Fruit fly (Drosophila melanogaster): ENCODE results near the gene CG5282.

Gene CG5282

dm6 chr3L:20441632-20442469 lies 16.0 kb upstream of the CG5282 start, which contains the start of gene CG5910 (continued):
- TF ChIP-seq CG16813 (GFP tag; IDR thresholded peaks at IDR 0.05; ENCODE audit: partially characterized antibody) = no peak
- peak; percentile 86 for TF ChIP-seq org-1 (GFP tag; optimal IDR thresholded peaks at IDR 0.05)
- TF ChIP-seq CG11696 (GFP tag; IDR thresholded peaks at IDR 0.05) = peak; percentile 66; the same call in 1 of the 2 replicates
- peak; percentile 16 for TF ChIP-seq CG13624 (GFP tag; optimal IDR thresholded peaks at IDR 0.05)
- TF ChIP-seq Camta (GFP tag; optimal IDR thresholded peaks at IDR 0.05) = no peak
- TF ChIP-seq CG11504 (tag; optimal IDR thresholded peaks at IDR 0.05) = peak; percentile 94
- TF ChIP-seq chif (GFP tag; optimal IDR thresholded peaks at IDR 0.05) = peak in 1 of 2 experiments; percentile 3
- TF ChIP-seq sna (GFP tag; IDR thresholded peaks at IDR 0.05; ENCODE audit: partially characterized antibody) = no peak
- TF ChIP-seq vnd (GFP tag; IDR thresholded peaks at IDR 0.05; ENCODE audit: partially characterized antibody) = no peak
- TF ChIP-seq dysf (GFP tag; IDR thresholded peaks at IDR 0.05) = peak; percentile 89
- TF ChIP-seq sima (GFP tag; optimal IDR thresholded peaks at IDR 0.05) = no peak
- TF ChIP-seq CG2199 (GFP tag; IDR thresholded peaks at IDR 0.05) = no peak
- no peak for TF ChIP-seq CG12071 (GFP tag; optimal IDR thresholded peaks at IDR 0.05)
- TF ChIP-seq pnt (GFP tag; optimal IDR thresholded peaks at IDR 0.05) = peak; percentile 43
- TF ChIP-seq CG4730 (GFP tag; IDR thresholded peaks at IDR 0.05) = peak; percentile 68
- no peak for TF ChIP-seq btn (GFP tag; optimal IDR thresholded peaks at IDR 0.05)
- TF ChIP-seq CG12391 (tag; optimal IDR thresholded peaks at IDR 0.05) = peak; percentile 94
- peak; percentile 88 for TF ChIP-seq CG6689 (GFP tag; IDR thresholded peaks at IDR 0.05)
- TF ChIP-seq CG4707 (GFP tag; optimal IDR thresholded peaks at IDR 0.05) = peak; percentile 34
- TF ChIP-seq gcm2 (GFP tag; optimal IDR thresholded peaks at IDR 0.05) = no peak
- peak; percentile 53 for TF ChIP-seq mam (GFP tag; optimal IDR thresholded peaks at IDR 0.05)
- no peak for TF ChIP-seq MBD-R2 (GFP tag; IDR thresholded peaks at IDR 0.05)
- 0 out of 2 replicates have a peak, but pooled peaks have one; percentile 18 for TF ChIP-seq Poxn (GFP tag; IDR thresholded peaks at IDR 0.05)
- TF ChIP-seq dpn (GFP tag; optimal IDR thresholded peaks at IDR 0.05) = peak; percentile 46 to 85
- TF ChIP-seq chm (GFP tag; IDR thresholded peaks at IDR 0.05) = peak; percentile 55
- peak; percentile 81 for TF ChIP-seq sens (GFP tag)
- TF ChIP-seq CG10654 (GFP tag; optimal IDR thresholded peaks at IDR 0.05) = peak; percentile 76
- TF ChIP-seq CG18011 (GFP tag; optimal IDR thresholded peaks at IDR 0.05) = peak; percentile 36
- no peak for TF ChIP-seq shn (GFP tag; optimal IDR thresholded peaks at IDR 0.05)
- TF ChIP-seq luna (GFP tag; optimal IDR thresholded peaks at IDR 0.05) = no peak
- peak; percentile 85 for TF ChIP-seq ATbp (GFP tag; optimal IDR thresholded peaks at IDR 0.05)
- TF ChIP-seq bsh (GFP tag; optimal IDR thresholded peaks at IDR 0.05) = peak; percentile 25 to 89
- peak; percentile 89 for TF ChIP-seq trem (tag; optimal IDR thresholded peaks at IDR 0.05)

dm6 chr3L:20440902-20441429 lies 15.1 kb upstream of the CG5282 start:
- no peak for TF ChIP-seq nom (GFP tag; optimal IDR thresholded peaks at IDR 0.05)
- TF ChIP-seq CG11723 (GFP tag; optimal IDR thresholded peaks at IDR 0.05) = no peak
- no peak for TF ChIP-seq Six4 (GFP tag; optimal IDR thresholded peaks at IDR 0.05)
- peak; percentile 53 for TF ChIP-seq mirr (GFP tag; optimal IDR thresholded peaks at IDR 0.05)
- peak; percentile 92 for TF ChIP-seq nau (GFP tag; optimal IDR thresholded peaks at IDR 0.05)
- TF ChIP-seq Deaf1 (tag; optimal IDR thresholded peaks at IDR 0.05) = no peak
- no peak for TF ChIP-seq eyg (GFP tag; optimal IDR thresholded peaks at IDR 0.05)
- TF ChIP-seq CG13424 (tag; optimal IDR thresholded peaks at IDR 0.05) = no peak
- no peak for TF ChIP-seq NC2β (GFP tag; optimal IDR thresholded peaks at IDR 0.05)
- no peak for TF ChIP-seq CG5245 (GFP tag; optimal IDR thresholded peaks at IDR 0.05)
- peak; percentile 5 for TF ChIP-seq sd (tag; optimal IDR thresholded peaks at IDR 0.05)
- peak; percentile 30; the same call in 1 of the 4 replicates for TF ChIP-seq chinmo (GFP tag; IDR thresholded peaks at IDR 0.05; ENCODE audit: partially characterized antibody)
- TF ChIP-seq CG7745 (tag; optimal IDR thresholded peaks at IDR 0.05) = no peak
- TF ChIP-seq dimm (GFP tag; IDR thresholded peaks at IDR 0.05) = no peak
- TF ChIP-seq CG16779 (GFP tag; IDR thresholded peaks at IDR 0.05) = no peak
- TF ChIP-seq zfh1 (GFP tag; IDR thresholded peaks at IDR 0.05) = no peak
- no peak for TF ChIP-seq p53 (GFP tag; optimal IDR thresholded peaks at IDR 0.05)

Data from whole organism, embryonic.